Fruit fly (Drosophila melanogaster): ENCODE data around the gene CanA-14F.

CanA-14F gene

dm6 chrX:16598336-16598977 is 11.5 kb upstream of the CanA-14F start (continued):
- TF ChIP-seq amos (GFP tag; IDR thresholded peaks at IDR 0.05; ENCODE audit: partially characterized antibody) (peak; percentile 5; the same call in 1 of the 2 replicates), Sry-β (GFP tag; optimal IDR thresholded peaks at IDR 0.05) (no peak), CG14441 (GFP tag; IDR thresholded peaks at IDR 0.05) (no peak), sens (GFP tag) (peak; percentile 80), CG2889 (GFP tag; IDR thresholded peaks at IDR 0.05) (no peak), Optix (GFP tag; IDR thresholded peaks at IDR 0.05) (no peak), bbx (GFP tag; IDR thresholded peaks at IDR 0.05; ENCODE audit: partially characterized antibody) (peak; percentile 9; the same call in 1 of the 2 replicates), Aef1 (GFP tag; IDR thresholded peaks at IDR 0.05) (peak; percentile 87), CG10366 (GFP tag; IDR thresholded peaks at IDR 0.05) (no peak), insv (GFP tag; optimal IDR thresholded peaks at IDR 0.05) (no peak), CG9932 (GFP tag; IDR thresholded peaks at IDR 0.05) (peak; percentile 29; the same call in 1 of the 2 replicates), CG4617 (GFP tag; optimal IDR thresholded peaks at IDR 0.05; ENCODE audit: borderline replicate concordance) (no peak), CG34224 (GFP tag; IDR thresholded peaks at IDR 0.05; ENCODE audit: partially characterized antibody) (no peak), CG8944 (GFP tag; optimal IDR thresholded peaks at IDR 0.05) (no peak), CG2120 (GFP tag; optimal IDR thresholded peaks at IDR 0.05) (peak; percentile 19), CG43689 (GFP tag; IDR thresholded peaks at IDR 0.05) (no peak), pb (GFP tag; optimal IDR thresholded peaks at IDR 0.05) (no peak), CG1024 (GFP tag; IDR thresholded peaks at IDR 0.05) (no peak), Dref (GFP tag; IDR thresholded peaks at IDR 0.05) (peak; percentile 32; the same call in 1 of the 2 replicates), cato (GFP tag; optimal IDR thresholded peaks at IDR 0.05; ENCODE audit: borderline replicate concordance) (no peak), onecut (GFP tag; IDR thresholded peaks at IDR 0.05) (no peak), CG31441 (GFP tag; IDR thresholded peaks at IDR 0.05) (peak; percentile 36; the same call in 1 of the 2 replicates), pan (optimal IDR thresholded peaks at IDR 0.05) (no peak), pan (GFP tag; optimal IDR thresholded peaks at IDR 0.05 in 1 of 2, IDR thresholded peaks at IDR 0.05 in 1 of 2) (no peak), Bgb (GFP tag; IDR thresholded peaks at IDR 0.05; ENCODE audit: partially characterized antibody) (no peak), caup (GFP tag; optimal IDR thresholded peaks at IDR 0.05; ENCODE audit: severe bottlenecking) (no peak), PHDP (tag; optimal IDR thresholded peaks at IDR 0.05) (no peak), MBD-R2 (GFP tag; IDR thresholded peaks at IDR 0.05) (peak; percentile 42; the same call in 1 of the 2 replicates), kah (GFP tag; optimal IDR thresholded peaks at IDR 0.05) (peak; percentile 41), Antp (GFP tag; optimal IDR thresholded peaks at IDR 0.05) (no peak), CG15514 (GFP tag; optimal IDR thresholded peaks at IDR 0.05) (peak; percentile 10), esg (GFP tag; conservative IDR thresholded peaks at IDR 0.05) (no peak), bowl (GFP tag; IDR thresholded peaks at IDR 0.05) (no peak), CG34376 (GFP tag; optimal IDR thresholded peaks at IDR 0.05) (peak; percentile 4), Oaz (GFP tag; IDR thresholded peaks at IDR 0.05) (no peak), CG17359 (tag; optimal IDR thresholded peaks at IDR 0.05) (no peak), CG8359 (GFP tag; optimal IDR thresholded peaks at IDR 0.05; ENCODE audit: borderline replicate concordance) (no peak), slou (GFP tag; optimal IDR thresholded peaks at IDR 0.05) (no peak), CG8290 (GFP tag; optimal IDR thresholded peaks at IDR 0.05) (no peak), CG8290 (tag; optimal IDR thresholded peaks at IDR 0.05) (peak in 1 of 2 experiments; percentile 47), Adf1 (GFP tag; IDR thresholded peaks at IDR 0.05) (no peak), bab2 (GFP tag; optimal IDR thresholded peaks at IDR 0.05) (no peak), CG18011 (GFP tag; optimal IDR thresholded peaks at IDR 0.05) (no peak), mirr (GFP tag; optimal IDR thresholded peaks at IDR 0.05) (peak; percentile 45), Nf-YB (GFP tag; optimal IDR thresholded peaks at IDR 0.05) (no peak), CG18599 (GFP tag; optimal IDR thresholded peaks at IDR 0.05) (no peak), her (GFP tag; optimal IDR thresholded peaks at IDR 0.05) (no peak), CG14710 (tag; optimal IDR thresholded peaks at IDR 0.05) (peak; percentile 42), Dp (GFP tag; optimal IDR thresholded peaks at IDR 0.05) (peak; percentile 62), Dfd (GFP tag; optimal IDR thresholded peaks at IDR 0.05) (no peak)
